Worm (Caenorhabditis elegans) whole organism, L3 larva: ENCODE data around the gene T05C3.6.

Source experiments
- ama-1 ChIP-seq: fragments of 150-350 bp; optimal IDR thresholded peaks from 2 replicates; lab custom pipeline; 2018
- ceh-28 ChIP-seq: fragments of 150-350 bp; optimal IDR thresholded peaks from 2 replicates; lab custom pipeline; 2014; ENCODE audit warnings: missing biosample characterization, missing genetic modification reagents, missing genetic modification characterization
- daf-12 ChIP-seq: fragments of 150-350 bp; optimal IDR thresholded peaks from 2 replicates; lab custom pipeline; 2014; ENCODE audit warnings: missing biosample characterization, missing genetic modification reagents, missing genetic modification characterization
- egl-5 ChIP-seq: fragments of 150-350 bp; optimal IDR thresholded peaks from 2 replicates; lab custom pipeline; 2017; ENCODE audit warnings: missing biosample characterization, missing genetic modification reagents, missing genetic modification characterization, inconsistent platforms
- elt-1 ChIP-seq: fragments of 150-350 bp; optimal IDR thresholded peaks from 2 replicates; lab custom pipeline; 2014; ENCODE audit warnings: missing biosample characterization, missing genetic modification characterization
- elt-3 ChIP-seq, 3 experiments: fragments of 150-350 bp in 1 of 3; sonication (generic microtip) in 2 of 3; optimal IDR thresholded peaks; 2 replicates in 2 of 3; 4 replicates in 1 of 3; lab custom pipeline; 2014 to 2017; ENCODE audit warnings: missing biosample characterization in 3 of 3, missing genetic modification characterization in 3 of 3
- eor-1 ChIP-seq, 2 experiments: fragments of 150-350 bp; optimal IDR thresholded peaks; 2 replicates each; lab custom pipeline; 2014 to 2018; ENCODE audit warnings: missing biosample characterization in 2 of 2, missing genetic modification characterization in 2 of 2
- fkh-10 ChIP-seq: sonication (generic microtip); optimal IDR thresholded peaks from 2 replicates; lab custom pipeline; 2017; ENCODE audit warnings: missing biosample characterization, missing genetic modification reagents, missing genetic modification characterization
- fkh-2 ChIP-seq: fragments of 150-350 bp; optimal IDR thresholded peaks from 2 replicates; lab custom pipeline; 2014; ENCODE audit warnings: missing biosample characterization, missing genetic modification reagents, missing genetic modification characterization
- fos-1 ChIP-seq: fragments of 150-350 bp; optimal IDR thresholded peaks from 2 replicates; lab custom pipeline; 2014; ENCODE audit warnings: missing biosample characterization, missing genetic modification characterization
- hmg-11 ChIP-seq: sonication (generic microtip); optimal IDR thresholded peaks from 2 replicates; lab custom pipeline; 2016; ENCODE audit warnings: missing genetic modification characterization, missing compliant biosample characterization
- jun-1 ChIP-seq: fragments of 150-350 bp; optimal IDR thresholded peaks from 2 replicates; lab custom pipeline; 2014; ENCODE audit warnings: missing biosample characterization, missing genetic modification reagents, missing genetic modification characterization
- lin-15B ChIP-seq: fragments of 150-350 bp; optimal IDR thresholded peaks from 2 replicates; lab custom pipeline; 2014; ENCODE audit warnings: missing biosample characterization, missing genetic modification characterization
- lin-39 ChIP-seq: fragments of 150-350 bp; optimal IDR thresholded peaks from 2 replicates; lab custom pipeline; 2018; ENCODE audit warnings: missing biosample characterization, missing genetic modification reagents, missing genetic modification characterization
- lsy-12 ChIP-seq: sonication (generic microtip); optimal IDR thresholded peaks from 2 replicates; lab custom pipeline; 2016; ENCODE audit warnings: mild to moderate bottlenecking, missing genetic modification characterization, missing compliant biosample characterization
- mml-1 ChIP-seq: fragments of 150-350 bp; sonication (generic microtip); optimal IDR thresholded peaks from 3 replicates; lab custom pipeline; 2014; ENCODE audit warnings: missing biosample characterization, missing genetic modification characterization
- nfya-1 ChIP-seq: sonication (generic microtip); optimal IDR thresholded peaks from 2 replicates; lab custom pipeline; 2017; ENCODE audit warnings: missing genetic modification characterization, mild to moderate bottlenecking, missing compliant biosample characterization, antibody characterized with exemption, moderate library complexity; ENCODE audit not compliant: insufficient read depth
- nhr-12 ChIP-seq: fragments of 150-350 bp; optimal IDR thresholded peaks from 2 replicates; lab custom pipeline; 2014; ENCODE audit warnings: missing biosample characterization, missing genetic modification characterization
- nhr-23 ChIP-seq: fragments of 150-350 bp; optimal IDR thresholded peaks from 2 replicates; lab custom pipeline; 2014; ENCODE audit warnings: missing biosample characterization, missing genetic modification reagents, missing genetic modification characterization
- nhr-237 ChIP-seq: fragments of 150-350 bp; optimal IDR thresholded peaks from 2 replicates; lab custom pipeline; 2014; ENCODE audit warnings: missing biosample characterization, missing genetic modification characterization
- nhr-25 ChIP-seq: sonication (generic microtip); optimal IDR thresholded peaks from 2 replicates; lab custom pipeline; 2017; ENCODE audit warnings: missing biosample characterization, missing genetic modification characterization
- nhr-28 ChIP-seq: fragments of 150-350 bp; optimal IDR thresholded peaks from 2 replicates; lab custom pipeline; 2014; ENCODE audit warnings: missing biosample characterization, missing genetic modification characterization
- nhr-43 ChIP-seq: sonication (generic microtip); optimal IDR thresholded peaks from 2 replicates; lab custom pipeline; 2016; ENCODE audit warnings: mild to moderate bottlenecking, missing genetic modification characterization, missing compliant biosample characterization; ENCODE audit not compliant: poor library complexity, severe bottlenecking
- nhr-67 ChIP-seq: fragments of 150-350 bp; optimal IDR thresholded peaks from 2 replicates; lab custom pipeline; 2014; ENCODE audit warnings: missing biosample characterization, missing genetic modification characterization
- nhr-76 ChIP-seq: fragments of 150-350 bp; sonication (generic microtip); optimal IDR thresholded peaks from 5 replicates; lab custom pipeline; 2014; ENCODE audit warnings: missing biosample characterization, missing genetic modification characterization
- nhr-77 ChIP-seq: fragments of 150-350 bp; optimal IDR thresholded peaks from 2 replicates; lab custom pipeline; 2014; ENCODE audit warnings: missing biosample characterization, missing genetic modification characterization
- pha-4 ChIP-seq: fragments of 150-350 bp; optimal IDR thresholded peaks from 2 replicates; lab custom pipeline; 2014; ENCODE audit warnings: missing biosample characterization, missing genetic modification reagents, missing genetic modification characterization
- pqm-1 ChIP-seq: fragments of 150-350 bp; optimal IDR thresholded peaks from 2 replicates; lab custom pipeline; 2017; ENCODE audit warnings: missing biosample characterization, missing genetic modification characterization, inconsistent platforms
- sea-2 ChIP-seq: fragments of 150-350 bp; sonication (generic microtip); optimal IDR thresholded peaks from 4 replicates; lab custom pipeline; 2014; ENCODE audit warnings: missing biosample characterization, missing genetic modification reagents, missing genetic modification characterization
- skn-1 ChIP-seq: fragments of 150-350 bp; optimal IDR thresholded peaks from 2 replicates; lab custom pipeline; 2014; ENCODE audit warnings: missing biosample characterization, missing genetic modification characterization
- snpc-4 ChIP-seq: fragments of 150-350 bp; optimal IDR thresholded peaks from 2 replicates; lab custom pipeline; 2014; ENCODE audit warnings: missing biosample characterization, missing genetic modification characterization
- tbx-2 ChIP-seq: sonication (generic microtip); optimal IDR thresholded peaks from 2 replicates; lab custom pipeline; 2016; ENCODE audit warnings: mild to moderate bottlenecking, missing genetic modification characterization, missing compliant biosample characterization
- unc-39 ChIP-seq: sonication (generic microtip); optimal IDR thresholded peaks from 4 replicates; lab custom pipeline; 2017; ENCODE audit warnings: missing biosample characterization, missing genetic modification characterization
- unc-62 ChIP-seq: fragments of 150-350 bp; sonication (generic microtip); optimal IDR thresholded peaks from 4 replicates; lab custom pipeline; 2014; ENCODE audit warnings: missing biosample characterization, missing genetic modification reagents, missing genetic modification characterization

T05C3.6 gene

DNA sequence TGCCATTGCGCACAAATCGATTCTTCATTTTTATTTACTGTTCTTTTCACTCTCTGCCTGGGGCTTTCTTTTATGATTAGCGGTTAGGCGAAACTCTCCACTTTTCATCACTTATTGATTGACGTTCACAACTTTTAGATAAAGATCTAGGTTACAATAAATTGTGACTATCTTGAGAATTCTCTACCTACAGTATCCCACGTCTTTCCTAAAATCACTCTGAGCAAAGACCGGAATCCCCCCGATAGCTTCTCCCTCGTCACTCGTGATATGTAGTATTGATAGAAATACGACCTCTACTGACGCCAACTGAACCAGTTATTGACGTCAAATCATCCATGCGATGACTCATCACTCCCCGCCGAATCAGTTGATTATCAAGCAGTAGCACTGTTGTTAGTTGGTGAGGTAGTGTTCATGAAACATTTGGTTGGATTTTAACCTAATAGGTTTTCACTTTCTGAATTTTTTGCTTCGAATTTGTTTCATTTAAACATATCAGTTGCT is 31.5 kb downstream of the T05C3.6 start, which contains the start of gene hir-1:
TSS of gene hir-1 (plus strand) at position 405 of the 507 bp plus-strand sequence.
- TF ChIP-seq nhr-25 (tag; lab: Kevin White, UChicago), result peak; percentile 53
- TF ChIP-seq egl-5, result no peak
- TF ChIP-seq nfya-1, result no peak
- peak; percentile 74 for TF ChIP-seq jun-1 (tag; lab: Kevin White, UChicago)
- peak; percentile 18 for TF ChIP-seq pha-4 (tag; lab: Kevin White, UChicago)
- no peak for TF ChIP-seq unc-62 (GFP tag; lab: Kevin White, UChicago)
- peak; percentile 18 for TF ChIP-seq ceh-28 (tag; lab: Kevin White, UChicago)

DNA sequence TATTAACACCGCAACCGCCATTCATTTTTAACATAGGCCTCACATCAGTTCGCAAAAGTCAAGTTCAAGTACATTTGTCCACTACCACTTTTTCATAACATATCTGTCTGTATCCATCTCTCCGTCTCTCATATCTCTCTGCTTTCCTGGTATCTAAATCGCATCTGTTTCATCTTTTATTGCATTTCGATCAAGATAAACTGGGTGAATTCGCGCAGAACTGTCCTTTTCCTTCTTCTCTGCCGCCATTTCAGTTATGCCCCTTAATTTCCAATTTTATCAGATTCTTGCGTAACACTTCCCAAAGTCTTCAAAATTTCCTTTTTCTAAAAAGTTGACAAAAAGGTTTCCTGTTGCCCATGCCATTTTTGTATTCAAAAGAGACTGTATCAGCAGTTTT is 33.0 kb downstream of the T05C3.6 start:
- TF ChIP-seq nhr-12 (tag; lab: Kevin White, UChicago) (no peak), nhr-28 (no peak), sea-2 (GFP tag; lab: Kevin White, UChicago) (no peak), daf-12 (tag; lab: Kevin White, UChicago) (peak; percentile 22), fkh-2 (no peak), eor-1 (tag; optimal IDR thresholded peaks at IDR 0.05; lab: Kevin White, UChicago) (no peak), elt-1 (tag; lab: Kevin White, UChicago) (peak; percentile 98), nhr-25 (tag; lab: Kevin White, UChicago) (peak; percentile 73), pqm-1 (no peak), nhr-43 (tag; lab: Kevin White, UChicago) (no peak), lsy-12 (tag; lab: Kevin White, UChicago) (no peak), unc-39 (tag; lab: Kevin White, UChicago) (no peak), snpc-4 (tag; lab: Kevin White, UChicago) (no peak), nhr-67 (tag; lab: Kevin White, UChicago) (no peak), fkh-10 (no peak), fos-1 (tag; lab: Kevin White, UChicago) (no peak), tbx-2 (tag; lab: Kevin White, UChicago) (no peak), skn-1 (tag; lab: Kevin White, UChicago) (no peak), nhr-76 (tag; lab: Kevin White, UChicago) (no peak), unc-62 (GFP tag; lab: Kevin White, UChicago) (no peak), lin-15B (tag; lab: Kevin White, UChicago) (no peak), nhr-23 (tag; lab: Kevin White, UChicago) (peak; percentile 67), nhr-237 (no peak), egl-5 (no peak), elt-3 (tag; optimal IDR thresholded peaks at IDR 0.05; lab: Kevin White, UChicago) (no peak)

DNA sequence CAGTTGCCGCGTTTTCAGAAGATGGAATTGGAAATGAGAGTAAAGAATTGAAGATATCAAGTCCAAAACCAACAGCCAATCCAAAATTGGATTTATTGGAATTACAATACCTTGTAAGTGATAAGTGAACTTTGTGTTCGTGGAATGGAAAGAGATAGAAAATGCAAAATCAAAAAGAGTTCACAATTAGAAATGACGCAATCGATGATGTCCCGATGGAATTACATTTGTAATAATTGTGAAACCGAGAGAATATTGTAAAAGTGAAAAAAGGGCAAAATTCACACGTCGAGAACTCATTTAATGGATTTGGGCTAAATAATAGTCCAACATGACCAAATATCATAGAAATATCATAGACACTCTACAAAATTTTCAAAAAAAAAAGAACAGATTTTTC is 35.0 kb downstream of the T05C3.6 start:
- TF ChIP-seq eor-1 (tag; optimal IDR thresholded peaks at IDR 0.05; lab: Kevin White, UChicago) (no peak), nhr-23 (tag; lab: Kevin White, UChicago) (no peak), nhr-67 (tag; lab: Kevin White, UChicago) (no peak), pqm-1 (no peak), nhr-25 (tag; lab: Kevin White, UChicago) (no peak), skn-1 (tag; lab: Kevin White, UChicago) (no peak), nhr-12 (tag; lab: Kevin White, UChicago) (no peak), ceh-28 (tag; lab: Kevin White, UChicago) (no peak), snpc-4 (tag; lab: Kevin White, UChicago) (no peak), elt-1 (tag; lab: Kevin White, UChicago) (no peak), ama-1 (lab: Kevin White, UChicago) (no peak), mml-1 (tag; lab: Kevin White, UChicago) (no peak), lin-39 (tag; lab: Kevin White, UChicago) (no peak), pha-4 (tag; lab: Kevin White, UChicago) (no peak)
- TF ChIP-seq, all 47 proteins: peak for 0

DNA sequence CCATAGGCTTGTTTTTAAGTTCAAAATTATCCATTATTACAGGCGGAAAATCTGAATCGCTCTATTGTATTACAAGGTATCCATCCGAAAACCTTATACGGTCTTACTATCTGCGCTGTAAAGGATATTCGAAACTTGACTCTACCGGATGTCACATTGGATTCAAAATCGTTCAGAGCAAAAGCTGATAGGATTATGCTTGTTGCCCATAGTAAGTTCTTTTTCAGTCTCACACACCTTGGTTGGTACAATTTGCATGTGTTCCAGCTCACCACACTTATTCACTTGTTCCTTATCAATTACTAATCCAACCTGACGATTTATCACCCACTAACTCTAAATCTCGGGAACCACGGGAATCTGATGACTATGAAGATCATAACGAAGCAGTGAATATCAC is 37.4 kb downstream of the T05C3.6 start:
- TF ChIP-seq pqm-1 (no peak), hmg-11 (tag; lab: Kevin White, UChicago) (no peak), elt-1 (tag; lab: Kevin White, UChicago) (no peak), nhr-25 (tag; lab: Kevin White, UChicago) (no peak), nhr-237 (no peak), nhr-43 (tag; lab: Kevin White, UChicago) (no peak), lin-15B (tag; lab: Kevin White, UChicago) (no peak), lin-39 (tag; lab: Kevin White, UChicago) (no peak), pha-4 (tag; lab: Kevin White, UChicago) (no peak), mml-1 (tag; lab: Kevin White, UChicago) (no peak), nhr-77 (no peak), nhr-23 (tag; lab: Kevin White, UChicago) (no peak)
- TF ChIP-seq, all 47 proteins: peak for 0
